Fruit fly (Drosophila melanogaster): Measurements from ENCODE around the gene tHMG2.

tHMG2 gene

DNA sequence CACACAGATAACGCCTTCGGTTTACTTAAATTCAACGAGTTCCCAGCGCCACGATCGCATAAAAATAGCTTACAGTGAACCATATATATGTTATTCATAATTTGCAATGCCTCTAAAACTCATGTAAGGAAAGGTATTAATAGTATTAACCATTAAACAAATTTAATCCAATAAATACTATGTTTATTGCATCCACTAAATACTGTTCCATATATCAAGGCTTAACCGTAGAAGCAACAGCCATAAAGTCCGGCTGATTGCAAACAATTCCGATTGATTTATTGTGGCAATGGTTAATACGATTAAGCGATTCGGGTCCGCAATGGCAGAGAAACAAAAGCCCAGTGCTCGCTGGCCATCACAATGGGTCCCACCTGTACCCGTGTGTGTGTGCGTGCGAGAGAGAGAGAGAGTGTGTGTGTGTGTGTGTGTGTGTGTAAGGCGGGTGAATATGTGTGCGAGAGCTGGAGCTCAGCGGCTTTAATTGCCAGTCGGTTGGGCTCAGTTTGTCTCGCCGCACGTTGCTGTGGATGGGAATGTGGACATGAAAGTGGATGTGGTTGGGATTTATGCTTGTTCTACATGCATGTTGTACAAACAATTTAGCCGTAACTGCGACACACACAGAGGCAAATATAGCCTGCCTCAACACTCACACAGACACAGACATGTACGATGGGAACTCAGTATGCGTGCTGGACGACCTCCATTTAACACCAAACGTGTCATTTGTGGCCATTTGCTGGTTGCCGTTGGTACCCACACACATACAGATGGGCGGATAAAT lies 2.0 kb downstream of the tHMG2 start (continued):
- peak; percentile 7 for TF ChIP-seq CG6765 (GFP tag; optimal IDR thresholded peaks at IDR 0.05)
- peak; percentile 72 for TF ChIP-seq grau (tag; optimal IDR thresholded peaks at IDR 0.05)
- no peak for TF ChIP-seq CG4617 (GFP tag; optimal IDR thresholded peaks at IDR 0.05; ENCODE audit: borderline replicate concordance)
- TF ChIP-seq CG13296 (GFP tag; optimal IDR thresholded peaks at IDR 0.05) = peak; percentile 40
- TF ChIP-seq pb (GFP tag; optimal IDR thresholded peaks at IDR 0.05) = no peak
- no peak for TF ChIP-seq CG33213 (GFP tag; optimal IDR thresholded peaks at IDR 0.05)
- TF ChIP-seq nmo (GFP tag; optimal IDR thresholded peaks at IDR 0.05) = peak; percentile 50
- peak; percentile 39 for TF ChIP-seq bcd (GFP tag; optimal IDR thresholded peaks at IDR 0.05)
- TF ChIP-seq hkb (optimal IDR thresholded peaks at IDR 0.05) = no peak
- 0 out of 2 replicates have a peak, but pooled peaks have one; percentile 7 for TF ChIP-seq hkb (GFP tag; IDR thresholded peaks at IDR 0.05)
- peak in 1 of 2 experiments; percentile 31 for TF ChIP-seq Pdp1 (GFP tag; optimal IDR thresholded peaks at IDR 0.05)
- no peak for TF ChIP-seq CG13287 (GFP tag; IDR thresholded peaks at IDR 0.05; ENCODE audit: partially characterized antibody)
- no peak for TF ChIP-seq psq (GFP tag; optimal IDR thresholded peaks at IDR 0.05)
- TF ChIP-seq CG13123 (GFP tag; optimal IDR thresholded peaks at IDR 0.05) = no peak
- peak; percentile 36 for TF ChIP-seq CG9817 (tag; optimal IDR thresholded peaks at IDR 0.05)
- TF ChIP-seq CG14667 (GFP tag; IDR thresholded peaks at IDR 0.05) = 0 out of 2 replicates have a peak, but pooled peaks have one; percentile 44
- 0 out of 2 replicates have a peak, but pooled peaks have one; percentile 13 for TF ChIP-seq Nf-YA (GFP tag; IDR thresholded peaks at IDR 0.05)
- no peak for TF ChIP-seq CG4360 (GFP tag; IDR thresholded peaks at IDR 0.05)
- no peak for TF ChIP-seq CG7745 (tag; optimal IDR thresholded peaks at IDR 0.05)
- TF ChIP-seq Six4 (GFP tag; optimal IDR thresholded peaks at IDR 0.05) = peak; percentile 9
- peak; percentile 39 for TF ChIP-seq CG10267 (tag; optimal IDR thresholded peaks at IDR 0.05)
- no peak for TF ChIP-seq inv (GFP tag; IDR thresholded peaks at IDR 0.05; ENCODE audit: partially characterized antibody)
- TF ChIP-seq D19B (GFP tag; optimal IDR thresholded peaks at IDR 0.05) = peak; percentile 6
- TF ChIP-seq gem (tag; optimal IDR thresholded peaks at IDR 0.05) = peak; percentile 69
- TF ChIP-seq CG43689 (GFP tag; IDR thresholded peaks at IDR 0.05) = peak; percentile 27; the same call in 1 of the 2 replicates
- TF ChIP-seq HLH3B (GFP tag; IDR thresholded peaks at IDR 0.05) = 0 out of 2 replicates have a peak, but pooled peaks have one; percentile 21
- TF ChIP-seq CG8281 (tag; optimal IDR thresholded peaks at IDR 0.05) = peak; percentile 40
- no peak for TF ChIP-seq ara (GFP tag; IDR thresholded peaks at IDR 0.05)
- TF ChIP-seq Lim3 (GFP tag; IDR thresholded peaks at IDR 0.05) = no peak
- TF ChIP-seq so (GFP tag; IDR thresholded peaks at IDR 0.05) = no peak
- TF ChIP-seq Deaf1 (tag; optimal IDR thresholded peaks at IDR 0.05) = peak; percentile 66
- TF ChIP-seq prd (optimal IDR thresholded peaks at IDR 0.05) = no peak
- 0 out of 3 replicates have a peak, but pooled peaks have one; percentile 33 for TF ChIP-seq prd (GFP tag; IDR thresholded peaks at IDR 0.05)
- TF ChIP-seq Ets65A (GFP tag) = peak; percentile 85
- peak; percentile 68 for TF ChIP-seq exex (tag; optimal IDR thresholded peaks at IDR 0.05)
- TF ChIP-seq Dfd (GFP tag; optimal IDR thresholded peaks at IDR 0.05) = no peak
- no peak for TF ChIP-seq CG2116 (GFP tag; optimal IDR thresholded peaks at IDR 0.05)
- no peak for TF ChIP-seq amos (GFP tag; IDR thresholded peaks at IDR 0.05; ENCODE audit: partially characterized antibody)
- 0 out of 2 replicates have a peak, but pooled peaks have one; percentile 43 for TF ChIP-seq Ada2b (GFP tag; IDR thresholded peaks at IDR 0.05)
- TF ChIP-seq C15 (GFP tag; IDR thresholded peaks at IDR 0.05) = no peak

- TF ChIP-seq abd-A (tag; optimal IDR thresholded peaks at IDR 0.05) (peak; percentile 16), CG13894 (tag; optimal IDR thresholded peaks at IDR 0.05) (peak; percentile 57), CG14860 (GFP tag; IDR thresholded peaks at IDR 0.05; ENCODE audit: partially characterized antibody) (0 out of 3 replicates have a peak, but pooled peaks have one; percentile 12), NK7.1 (GFP tag; optimal IDR thresholded peaks at IDR 0.05) (no peak), Deaf1 (tag; optimal IDR thresholded peaks at IDR 0.05) (peak; percentile 94), Med (GFP tag) (peak; percentile 22), row (GFP tag; IDR thresholded peaks at IDR 0.05) (0 out of 3 replicates have a peak, but pooled peaks have one; percentile 1), CG15073 (GFP tag; optimal IDR thresholded peaks at IDR 0.05) (no peak)
Measured at dm6 chr3R:22497025-22497424, 4.3 kb downstream of the tHMG2 start, which contains the start of gene Octbeta1R. TSS of gene Octbeta1R (plus strand) at chr3R:22497215.
